Fruit fly (Drosophila melanogaster) S2 (cell line): ENCODE measurements around the gene stx.

Experiments
- CG8478 ChIP-seq: fragments of >200 bp; optimal IDR thresholded peaks from 2 replicates; lab custom pipeline; 2018
- CTCF ChIP-seq, 2 experiments: fragments of >200 bp; optimal IDR thresholded peaks; 2 replicates each; lab custom pipeline; 2018

dm6 chrX:10762959-10763883 is 18.5 kb upstream of the stx start:
- TF ChIP-seq CG8478 (lab: Kevin White, UChicago) = no peak
- no peak for TF ChIP-seq CTCF (optimal IDR thresholded peaks at IDR 0.05; lab: Kevin White, UChicago)
